Fruit fly (Drosophila melanogaster) whole organism, adult: Measurements from ENCODE around the gene Pez.
A peak's percentile ranks its signal among the peaks of the same experiment; 100 is the strongest.

Experiments
- CG11617 ChIP-seq: fragments of 200-800 bp; sonication (Bioruptor generic); optimal IDR thresholded peaks from 2 replicates; lab custom pipeline; 2017; ENCODE audit warnings: mild to moderate bottlenecking, missing biosample characterization, missing genetic modification reagents, missing genetic modification characterization
- CG12768 ChIP-seq: fragments of 200-800 bp; sonication (Bioruptor generic); optimal IDR thresholded peaks from 2 replicates; lab custom pipeline; 2017; ENCODE audit warnings: missing biosample characterization, missing genetic modification characterization, mild to moderate bottlenecking, moderate library complexity, missing genetic modification reagents
- CG14711 ChIP-seq: fragments of 200-800 bp; sonication (Bioruptor generic); optimal IDR thresholded peaks from 2 replicates; lab custom pipeline; 2018; ENCODE audit warnings: missing biosample characterization, mild to moderate bottlenecking, missing genetic modification characterization, moderate library complexity
- CG1620 ChIP-seq: fragments of 200-800 bp; sonication (Bioruptor generic); optimal IDR thresholded peaks from 2 replicates; lab custom pipeline; 2016; ENCODE audit warnings: missing biosample characterization, missing genetic modification characterization
- CG33017 ChIP-seq: fragments of 200-800 bp; sonication (Bioruptor generic); optimal IDR thresholded peaks from 2 replicates; lab custom pipeline; 2018; ENCODE audit warnings: missing biosample characterization, mild to moderate bottlenecking, missing genetic modification characterization, moderate library complexity
- CG5204 ChIP-seq: fragments of 200-800 bp; sonication (Bioruptor generic); optimal IDR thresholded peaks from 2 replicates; lab custom pipeline; 2016; ENCODE audit warnings: missing biosample characterization, missing genetic modification characterization
- CG7101 ChIP-seq: fragments of 200-800 bp; sonication (Bioruptor generic); optimal IDR thresholded peaks from 2 replicates; lab custom pipeline; 2018; ENCODE audit warnings: missing biosample characterization, mild to moderate bottlenecking, missing genetic modification characterization, moderate library complexity
- cnc ChIP-seq, 2 experiments: fragments of >200 bp; optimal IDR thresholded peaks; 2 replicates each; lab custom pipeline; 2017
- kay ChIP-seq: fragments of 200-800 bp; sonication (Bioruptor generic); peaks from one replicate; lab custom pipeline; 2016; ENCODE audit warnings: missing biosample characterization, missing genetic modification characterization, borderline replicate concordance
- ovo ChIP-seq: fragments of 200-800 bp; sonication (Bioruptor generic); optimal IDR thresholded peaks from 2 replicates; lab custom pipeline; 2016; ENCODE audit warnings: missing biosample characterization, missing genetic modification characterization
- pad ChIP-seq: fragments of 200-800 bp; sonication (Bioruptor generic); optimal IDR thresholded peaks from 3 replicates; lab custom pipeline; 2017; ENCODE audit warnings: missing biosample characterization, missing genetic modification characterization, mild to moderate bottlenecking, moderate library complexity, missing genetic modification reagents

DNA sequence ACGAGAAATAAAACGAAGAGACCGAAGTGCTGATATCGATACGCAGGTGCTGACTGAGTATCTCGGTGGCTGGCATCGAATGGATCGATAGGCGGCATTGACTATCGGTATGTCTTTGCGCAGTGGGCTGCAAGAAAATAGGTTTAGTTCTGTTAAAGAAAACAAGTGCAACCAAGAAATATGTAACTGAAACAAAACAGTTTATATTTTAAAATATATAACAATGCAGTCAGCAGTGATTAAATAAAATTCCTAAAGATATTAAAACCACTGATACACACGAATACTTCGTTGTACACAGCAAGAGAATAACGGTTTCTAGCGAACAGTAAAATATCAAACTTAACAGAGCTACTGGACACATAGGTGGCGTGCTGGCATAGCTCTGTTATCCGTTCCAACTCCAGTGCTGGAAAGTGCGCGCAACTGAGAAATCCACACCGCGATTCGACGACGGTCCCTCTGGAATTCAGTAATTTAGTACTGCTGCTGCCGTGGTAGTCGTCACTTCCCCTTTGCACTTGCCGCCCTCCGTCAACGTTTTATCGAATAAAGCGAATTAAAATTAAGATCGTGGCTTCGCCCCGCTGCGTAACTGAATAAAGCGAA, at the start of gene Pez, which contains the start of gene Cpr:
- TF ChIP-seq CG11617 (GFP tag; lab: Kevin White, UChicago): no peak
- TF ChIP-seq CG33017 (tag; lab: Kevin White, UChicago): no peak
- no peak for TF ChIP-seq kay (GFP tag; lab: Kevin White, UChicago)
- TF ChIP-seq CG12768 (GFP tag; lab: Kevin White, UChicago): no peak
- peak; percentile 69 for TF ChIP-seq pad (GFP tag; lab: Kevin White, UChicago)
- TF ChIP-seq CG7101 (tag; lab: Kevin White, UChicago): peak; percentile 58
- TF ChIP-seq CG1620 (GFP tag; lab: Kevin White, UChicago): peak; percentile 68
- peak; percentile 35 for TF ChIP-seq CG14711 (tag; lab: Kevin White, UChicago)
- TF ChIP-seq CG5204: peak; percentile 52
- no peak for TF ChIP-seq cnc (optimal IDR thresholded peaks at IDR 0.05; lab: Kevin White, UChicago)
- peak; percentile 80 for TF ChIP-seq ovo (GFP tag; lab: Kevin White, UChicago)
